Fruit fly (Drosophila melanogaster): ENCODE measurements around the gene mus304.

Gene mus304

DNA sequence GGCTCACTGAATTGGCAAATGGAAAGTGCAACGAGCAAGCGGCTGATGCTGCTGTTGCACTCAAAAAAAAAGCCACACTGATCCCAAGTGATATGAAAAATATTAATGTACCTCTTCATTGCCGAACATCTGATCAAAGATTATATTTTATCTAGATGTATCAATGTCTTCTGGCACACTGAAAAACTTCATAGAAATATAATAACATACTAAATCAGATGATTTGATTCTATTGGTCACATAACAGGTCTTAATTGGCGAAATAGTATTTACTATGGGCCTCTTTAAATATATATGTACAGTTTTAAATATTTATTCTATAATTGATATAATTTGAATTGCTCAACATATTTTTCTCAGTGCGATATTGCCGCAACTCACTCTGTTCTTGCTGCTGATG lies 12.9 kb upstream of the mus304 start:
- TF ChIP-seq Sin3A (optimal IDR thresholded peaks at IDR 0.05) (no peak), h (optimal IDR thresholded peaks at IDR 0.05) (no peak), insv (optimal IDR thresholded peaks at IDR 0.05) (no peak), psq (optimal IDR thresholded peaks at IDR 0.05) (no peak), ttk (optimal IDR thresholded peaks at IDR 0.05) (no peak), Myc (optimal IDR thresholded peaks at IDR 0.05) (no peak)

DNA sequence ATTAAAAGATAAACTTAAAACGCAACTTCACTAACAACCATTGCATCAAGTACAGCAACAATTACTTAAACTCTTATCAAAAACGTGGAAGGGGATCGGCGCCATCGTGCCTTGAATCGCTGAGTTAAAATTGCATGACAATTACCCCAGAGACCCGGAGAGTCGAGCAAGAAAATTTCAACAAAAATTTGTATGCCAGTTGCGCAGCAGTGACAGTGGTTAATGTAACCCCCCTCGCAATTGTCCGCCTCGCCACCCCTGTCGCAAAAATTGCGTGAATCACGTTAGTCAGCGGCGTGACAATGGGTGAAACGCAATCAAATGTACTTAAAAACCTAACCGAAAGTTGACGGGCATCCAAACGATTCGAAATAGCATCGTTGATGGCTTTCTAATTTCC lies 9.9 kb upstream of the mus304 start:
- no peak for TF ChIP-seq insv (optimal IDR thresholded peaks at IDR 0.05)
- TF ChIP-seq Sin3A (optimal IDR thresholded peaks at IDR 0.05) = no peak
- TF ChIP-seq ttk (optimal IDR thresholded peaks at IDR 0.05) = no peak
- no peak for TF ChIP-seq h (optimal IDR thresholded peaks at IDR 0.05)
- no peak for TF ChIP-seq Myc (optimal IDR thresholded peaks at IDR 0.05)
- TF ChIP-seq psq (optimal IDR thresholded peaks at IDR 0.05) = no peak

DNA sequence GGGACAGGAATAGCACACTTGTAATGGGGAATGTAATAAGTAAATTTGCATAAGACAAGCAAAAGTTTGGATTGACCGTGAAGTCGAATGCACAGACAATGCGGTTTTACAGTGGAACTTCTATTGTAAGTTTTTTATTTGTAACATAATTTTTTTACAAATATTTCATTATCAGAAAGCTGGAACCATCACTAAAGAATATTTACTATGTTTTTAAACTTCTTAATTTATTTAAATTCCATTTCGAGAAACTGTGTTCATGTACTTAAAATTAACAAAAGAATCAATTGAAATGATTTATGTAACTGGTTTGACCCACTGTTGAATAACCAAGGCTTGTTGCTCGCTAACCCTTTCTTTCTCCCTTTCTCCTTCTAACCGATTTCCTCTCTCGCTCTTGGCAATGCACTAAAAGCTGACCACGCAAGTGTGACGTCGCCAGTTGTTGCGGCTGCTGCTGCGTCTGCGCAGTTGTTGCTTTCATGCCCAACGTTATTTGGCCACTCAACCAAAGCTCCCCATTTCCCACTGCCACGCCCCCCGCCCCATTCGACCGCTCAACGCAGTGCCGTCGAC lies 8.1 kb upstream of the mus304 start:
- TF ChIP-seq Myc (optimal IDR thresholded peaks at IDR 0.05) = no peak

DNA sequence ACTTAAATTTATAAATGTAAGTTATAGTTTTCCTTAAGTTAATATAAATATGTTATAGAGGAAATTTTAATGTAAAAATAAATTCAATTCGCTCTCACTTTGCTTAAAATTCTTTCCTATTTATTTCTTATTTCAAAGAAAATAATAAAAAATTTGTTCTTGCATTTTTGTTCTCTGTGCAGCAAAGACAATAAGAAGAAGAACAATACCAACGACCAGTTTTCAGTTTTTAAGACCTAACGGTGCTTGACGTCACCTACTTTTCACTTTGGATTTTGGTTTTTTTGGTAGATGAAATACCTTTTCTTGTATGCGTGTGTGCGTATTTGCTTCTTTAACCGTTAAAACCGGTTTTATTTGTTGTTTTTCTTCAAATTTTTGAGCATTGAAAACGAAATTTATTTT lies 7.5 kb upstream of the mus304 start:
- TF ChIP-seq psq (optimal IDR thresholded peaks at IDR 0.05) (no peak), Sin3A (optimal IDR thresholded peaks at IDR 0.05) (no peak), ttk (optimal IDR thresholded peaks at IDR 0.05) (no peak), Myc (optimal IDR thresholded peaks at IDR 0.05) (no peak), h (optimal IDR thresholded peaks at IDR 0.05) (no peak), insv (optimal IDR thresholded peaks at IDR 0.05) (no peak)

DNA sequence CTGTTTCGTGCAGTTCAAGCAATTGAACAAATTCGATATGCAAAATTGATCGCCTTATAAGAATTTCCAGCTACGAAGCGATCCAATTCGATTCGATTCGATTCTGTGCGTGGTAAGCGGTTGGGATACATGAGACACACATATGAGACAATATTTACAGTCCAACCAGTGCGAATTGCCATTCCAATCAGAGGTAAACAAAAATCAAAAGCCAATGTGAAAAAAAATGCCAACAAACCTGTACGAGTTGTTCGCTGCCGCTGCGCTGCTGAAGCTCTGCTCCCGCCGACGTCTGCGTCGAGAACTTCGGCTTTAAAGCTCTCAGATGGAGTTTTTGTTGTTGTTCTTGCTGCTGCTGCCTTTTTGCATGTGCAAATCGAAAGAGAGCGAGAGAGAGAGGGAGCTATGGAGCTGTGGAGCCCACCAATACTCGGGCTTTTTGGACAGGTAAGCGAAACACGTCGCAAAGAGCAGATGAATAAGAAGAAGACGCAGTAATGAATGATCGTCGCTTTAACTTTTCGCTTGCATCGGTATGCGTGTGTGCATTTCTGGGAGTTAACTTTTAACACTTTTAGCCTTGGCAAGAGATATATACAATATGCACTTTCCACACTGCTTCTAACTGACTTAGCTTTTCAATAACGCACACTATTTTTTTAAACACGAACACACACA lies 4.1 kb upstream of the mus304 start:
- TF ChIP-seq h (optimal IDR thresholded peaks at IDR 0.05) (no peak), psq (optimal IDR thresholded peaks at IDR 0.05) (no peak), Myc (optimal IDR thresholded peaks at IDR 0.05) (no peak), insv (optimal IDR thresholded peaks at IDR 0.05) (no peak), Sin3A (optimal IDR thresholded peaks at IDR 0.05) (no peak), ttk (optimal IDR thresholded peaks at IDR 0.05) (no peak)

DNA sequence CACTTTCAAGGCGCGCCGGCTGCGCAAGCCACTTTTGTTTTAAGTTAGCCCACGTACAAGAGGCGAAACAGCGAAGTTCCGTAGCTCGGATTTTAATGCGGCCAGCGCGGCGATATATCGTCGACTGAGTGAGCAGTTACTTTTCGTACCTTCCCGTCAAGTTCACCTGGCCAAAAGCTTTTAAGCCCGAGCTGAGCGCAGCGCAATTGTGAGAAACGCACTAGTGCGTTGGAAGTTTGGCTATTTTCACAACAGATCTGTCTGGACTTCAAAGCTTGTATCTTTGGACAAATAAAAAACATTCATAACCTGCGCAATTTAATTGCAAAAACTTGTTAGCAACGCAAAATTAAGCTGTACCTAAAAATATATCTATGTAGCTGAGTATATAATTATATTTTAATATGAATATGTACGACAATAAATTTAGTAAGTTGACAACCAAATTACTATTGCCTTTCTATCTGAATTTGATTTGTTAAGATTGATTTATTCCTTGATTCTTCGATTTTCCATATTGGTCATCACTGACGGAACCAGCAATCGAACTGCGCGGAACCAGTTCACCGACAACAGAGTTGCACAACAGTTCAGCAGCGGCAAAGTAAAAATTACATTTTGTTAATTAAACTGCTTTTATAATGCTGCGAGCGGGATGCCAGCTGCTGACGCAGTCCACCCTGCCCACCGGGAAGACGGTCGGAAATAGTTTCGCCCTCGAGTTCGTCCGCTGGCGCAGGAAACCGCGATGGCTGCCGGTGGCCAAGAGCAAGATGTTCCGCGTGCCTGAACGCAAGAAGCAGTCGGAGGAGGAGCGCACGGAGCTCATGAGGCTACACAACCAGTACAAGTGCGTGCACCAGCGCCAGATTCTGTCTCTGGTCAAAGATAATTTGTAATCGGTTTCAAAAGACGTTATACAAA lies 3.3 kb upstream of the mus304 start, which contains the start of the genes CG13698 and mRpS26:
Gene CG13698, minus strand, starts transcription at position 129 of the 924 bp plus-strand sequence.
Gene mRpS26, plus strand, starts transcription at position 559 of the 924 bp plus-strand sequence.
- TF ChIP-seq Sin3A (optimal IDR thresholded peaks at IDR 0.05) (no peak), Myc (optimal IDR thresholded peaks at IDR 0.05) (no peak), psq (optimal IDR thresholded peaks at IDR 0.05) (no peak), insv (optimal IDR thresholded peaks at IDR 0.05) (no peak), ttk (optimal IDR thresholded peaks at IDR 0.05) (no peak), h (optimal IDR thresholded peaks at IDR 0.05) (no peak)

DNA sequence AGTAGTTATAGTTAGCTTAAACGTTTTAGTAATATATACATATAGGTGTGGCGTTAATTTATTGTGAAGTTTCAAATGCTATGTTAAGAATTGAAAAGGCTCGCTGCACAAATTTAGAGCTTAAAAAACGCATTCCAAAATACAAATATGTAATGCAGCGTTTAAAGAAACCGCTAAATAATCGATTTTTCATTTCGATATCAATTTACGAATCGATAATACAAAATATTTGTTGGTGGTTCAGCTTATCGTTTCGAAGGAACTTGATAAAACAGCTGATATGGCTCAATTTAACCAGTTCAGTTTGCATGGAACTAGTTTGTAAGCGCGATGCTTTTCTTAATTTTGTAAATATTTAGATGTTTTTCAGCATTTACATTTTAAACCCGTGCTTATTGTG lies 3.1 kb downstream of the mus304 start, which contains the start of the genes CG32195 and CG7341:
Gene CG32195, plus strand, starts transcription at position 291 of the 400 bp plus-strand sequence.
Gene CG7341, plus strand, starts transcription at position 291 of the 400 bp plus-strand sequence.
- no peak for TF ChIP-seq Myc (optimal IDR thresholded peaks at IDR 0.05)
- no peak for TF ChIP-seq psq (optimal IDR thresholded peaks at IDR 0.05)
- TF ChIP-seq insv (optimal IDR thresholded peaks at IDR 0.05) = no peak
- TF ChIP-seq ttk (optimal IDR thresholded peaks at IDR 0.05) = no peak
- TF ChIP-seq h (optimal IDR thresholded peaks at IDR 0.05) = no peak
- no peak for TF ChIP-seq Sin3A (optimal IDR thresholded peaks at IDR 0.05)

DNA sequence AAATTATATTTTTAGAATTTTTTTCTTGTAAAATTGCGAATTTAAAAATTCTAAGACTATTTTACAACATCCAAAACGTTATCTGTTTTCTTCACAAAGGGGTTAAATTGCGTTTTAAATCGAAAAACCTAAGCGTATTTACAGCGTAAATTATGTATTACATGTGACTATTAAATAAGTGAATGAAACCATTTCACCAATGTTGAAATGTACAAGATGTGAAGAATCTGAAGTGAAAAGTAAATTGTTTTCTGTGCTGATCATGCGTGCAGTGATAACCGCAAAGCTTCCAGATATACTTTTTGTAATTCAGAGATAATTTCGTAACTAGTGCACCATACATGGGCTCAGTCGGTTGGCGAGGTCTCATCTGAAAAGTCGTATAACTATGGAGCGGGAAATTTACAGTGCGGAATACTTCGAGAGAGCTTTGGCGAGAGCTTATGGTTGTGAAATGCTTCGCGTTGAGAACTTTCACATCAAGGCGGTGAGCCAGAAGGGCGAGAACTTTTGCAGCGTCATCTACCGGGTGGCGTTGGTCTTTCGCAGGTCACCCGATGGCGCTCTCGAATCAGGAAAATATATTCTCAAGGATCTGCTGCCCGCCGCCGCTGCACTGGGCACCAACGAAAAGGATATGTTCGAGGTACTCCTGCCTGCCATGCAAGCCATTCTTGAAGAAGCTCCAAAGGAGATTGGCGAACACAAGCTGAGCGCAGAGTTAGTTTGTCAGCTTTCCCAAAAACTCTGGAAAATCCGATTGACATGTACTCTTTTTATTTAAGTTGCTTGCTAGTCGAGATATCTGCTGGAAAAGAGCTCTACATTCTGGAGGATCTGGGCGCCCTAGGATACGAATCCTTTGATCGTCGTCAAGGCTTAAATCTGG lies 4.7 kb downstream of the mus304 start:
- TF ChIP-seq insv (optimal IDR thresholded peaks at IDR 0.05) (no peak), psq (optimal IDR thresholded peaks at IDR 0.05) (no peak), h (optimal IDR thresholded peaks at IDR 0.05) (peak; percentile 90)

DNA sequence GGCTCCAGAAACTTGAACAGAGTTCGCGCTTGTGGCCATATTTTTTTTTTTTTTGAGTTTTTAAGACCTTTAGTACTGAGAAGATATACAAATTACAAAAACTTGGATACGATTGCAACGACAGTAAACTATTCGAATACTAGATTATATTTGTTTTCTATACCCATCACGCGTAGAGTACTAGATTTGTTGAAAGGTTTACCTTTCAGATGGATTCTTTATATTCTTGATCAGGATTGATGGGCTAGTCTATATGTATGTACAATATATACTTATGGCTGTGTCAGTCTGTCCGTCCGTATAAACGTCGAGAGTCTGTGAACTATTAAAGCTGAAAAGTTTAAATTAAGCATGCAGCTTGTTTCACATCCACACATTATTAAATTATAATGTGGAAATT lies 12.3 kb downstream of the mus304 start, which contains the start of gene CG42853:
Gene CG42853, minus strand, starts transcription at position 101 of the 400 bp plus-strand sequence.
- TF ChIP-seq Myc (optimal IDR thresholded peaks at IDR 0.05) (no peak), psq (optimal IDR thresholded peaks at IDR 0.05) (no peak), h (optimal IDR thresholded peaks at IDR 0.05) (no peak), Sin3A (optimal IDR thresholded peaks at IDR 0.05) (no peak), insv (optimal IDR thresholded peaks at IDR 0.05) (no peak), ttk (optimal IDR thresholded peaks at IDR 0.05) (no peak)

DNA sequence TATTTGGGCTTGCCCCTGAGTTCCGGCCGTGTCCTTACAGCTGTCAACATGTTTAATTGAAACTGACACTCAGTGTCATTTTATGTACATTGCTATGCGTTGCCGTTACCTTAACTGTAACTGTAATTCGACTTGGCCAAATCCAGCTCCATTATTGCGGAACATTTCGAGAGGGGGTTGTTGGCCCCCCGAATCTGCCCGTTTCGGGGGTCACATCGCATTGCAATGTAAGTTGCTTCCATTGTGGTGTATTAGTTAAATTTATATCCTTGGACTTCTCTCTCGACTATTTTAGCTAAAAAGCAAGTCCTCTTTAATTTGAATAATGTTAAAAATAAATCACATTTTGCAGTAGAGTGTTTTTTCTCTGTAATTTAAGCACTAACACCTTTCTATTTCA lies 14.5 kb downstream of the mus304 start:
- no peak for TF ChIP-seq Sin3A (optimal IDR thresholded peaks at IDR 0.05)
- TF ChIP-seq ttk (optimal IDR thresholded peaks at IDR 0.05) = no peak
- TF ChIP-seq h (optimal IDR thresholded peaks at IDR 0.05) = no peak
- TF ChIP-seq psq (optimal IDR thresholded peaks at IDR 0.05) = no peak
- TF ChIP-seq Myc (optimal IDR thresholded peaks at IDR 0.05) = no peak
- TF ChIP-seq insv (optimal IDR thresholded peaks at IDR 0.05) = no peak

DNA sequence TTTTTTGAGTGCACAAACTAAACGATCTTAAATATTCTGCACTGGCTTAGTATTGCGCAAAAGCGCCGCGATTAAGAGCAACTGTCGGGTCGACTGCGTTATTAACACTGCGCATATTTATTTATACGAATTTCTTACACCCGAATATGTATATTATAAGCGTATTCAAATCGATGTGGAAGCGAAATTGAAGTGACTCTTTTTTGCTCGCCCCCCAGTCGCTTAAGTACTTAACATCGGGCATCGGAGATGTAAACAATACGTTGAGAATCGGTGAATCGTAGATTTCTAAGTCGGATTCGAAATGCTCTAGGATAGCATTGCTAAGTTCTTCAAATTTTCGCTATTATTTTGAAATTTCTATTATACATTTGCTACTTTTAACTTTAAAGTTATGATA lies 23.0 kb downstream of the mus304 start, which contains the start of gene Cyp312a1:
Gene Cyp312a1, minus strand, starts transcription at position 101 of the 400 bp plus-strand sequence.
- TF ChIP-seq insv (optimal IDR thresholded peaks at IDR 0.05) = no peak
- no peak for TF ChIP-seq Myc (optimal IDR thresholded peaks at IDR 0.05)
- TF ChIP-seq ttk (optimal IDR thresholded peaks at IDR 0.05) = no peak

Measured in Kc167 (cell line).